Fruit fly (Drosophila melanogaster) whole organism, embryonic: ENCODE data around the gene CG43333.

Experiments used
- CG10147 ChIP-seq: fragments of 200-800 bp; sonication (Bioruptor generic); optimal IDR thresholded peaks from 2 replicates; lab custom pipeline; 2019; ENCODE audit warnings: missing biosample characterization, mild to moderate bottlenecking, missing genetic modification characterization, moderate library complexity
- CG10543 ChIP-seq: fragments of 200-800 bp; sonication (Bioruptor generic); optimal IDR thresholded peaks from 3 replicates; lab custom pipeline; 2017; ENCODE audit warnings: missing biosample characterization, mild to moderate bottlenecking, missing genetic modification characterization, moderate library complexity
- CG10654 ChIP-seq: fragments of 200-800 bp; sonication (Bioruptor generic); optimal IDR thresholded peaks from 2 replicates; lab custom pipeline; 2016; ENCODE audit warnings: missing biosample characterization, missing genetic modification characterization
- CG11398 ChIP-seq: fragments of 200-800 bp; sonication (Bioruptor generic); optimal IDR thresholded peaks from 2 replicates; lab custom pipeline; 2016; ENCODE audit warnings: missing biosample characterization, missing genetic modification characterization
- CG11696 ChIP-seq: fragments of 200-800 bp; sonication (Bioruptor generic); IDR thresholded peaks from 2 replicates; pipeline ENCODE4 v1.3.6; 2022; ENCODE audit warnings: missing biosample characterization, missing genetic modification characterization
- CG13894 ChIP-seq: fragments of 200-800 bp; sonication (Bioruptor generic); optimal IDR thresholded peaks from 3 replicates; lab custom pipeline; 2018; ENCODE audit warnings: missing biosample characterization, mild to moderate bottlenecking, missing genetic modification characterization, moderate library complexity
- CG2120 ChIP-seq: fragments of 200-800 bp; sonication (Bioruptor generic); optimal IDR thresholded peaks from 3 replicates; lab custom pipeline; 2016; ENCODE audit warnings: missing biosample characterization, missing genetic modification characterization
- CG30020 ChIP-seq: fragments of 200-800 bp; optimal IDR thresholded peaks from 2 replicates; lab custom pipeline; 2019; ENCODE audit warnings: missing biosample characterization, mild to moderate bottlenecking, missing genetic modification characterization, moderate library complexity
- CG31441 ChIP-seq: fragments of 200-800 bp; sonication (Bioruptor generic); IDR thresholded peaks from 2 replicates; pipeline ENCODE4 v1.3.6; 2022; ENCODE audit warnings: missing biosample characterization, missing genetic modification characterization
- CG32532 ChIP-seq: fragments of 200-800 bp; sonication (Bioruptor generic); IDR thresholded peaks from 2 replicates; pipeline ENCODE4 v1.3.6; 2022; ENCODE audit warnings: missing biosample characterization, missing genetic modification characterization
- CG3281 ChIP-seq: fragments of 200-800 bp; sonication (Bioruptor generic); optimal IDR thresholded peaks from 3 replicates; lab custom pipeline; 2017; ENCODE audit warnings: missing biosample characterization, mild to moderate bottlenecking, missing genetic modification characterization
- CG4360 ChIP-seq: fragments of 200-800 bp; sonication (Bioruptor generic); IDR thresholded peaks from 2 replicates; pipeline ENCODE4 v1.3.6; 2022; ENCODE audit warnings: missing biosample characterization, missing genetic modification characterization
- CG4617 ChIP-seq: fragments of 200-800 bp; sonication (Bioruptor generic); optimal IDR thresholded peaks from 3 replicates; lab custom pipeline; 2016; ENCODE audit warnings: missing biosample characterization, missing genetic modification characterization, borderline replicate concordance
- CG6683 ChIP-seq: fragments of 200-800 bp; sonication (Bioruptor generic); optimal IDR thresholded peaks from 2 replicates; lab custom pipeline; 2017; ENCODE audit warnings: missing biosample characterization, mild to moderate bottlenecking, missing genetic modification characterization, missing genetic modification reagents
- CG7372 ChIP-seq: fragments of 200-800 bp; sonication (Bioruptor generic); IDR thresholded peaks from 2 replicates; pipeline ENCODE4 v1.3.6; 2022; ENCODE audit warnings: missing biosample characterization, missing genetic modification characterization
- CG7556 ChIP-seq: fragments of 200-800 bp; sonication (Bioruptor generic); optimal IDR thresholded peaks from 2 replicates; lab custom pipeline; 2017; ENCODE audit warnings: missing biosample characterization, mild to moderate bottlenecking, missing genetic modification characterization
- CG9215 ChIP-seq: fragments of 200-800 bp; sonication (Bioruptor generic); IDR thresholded peaks from 2 replicates; pipeline ENCODE4 v1.3.6; 2022; ENCODE audit warnings: missing biosample characterization, missing genetic modification characterization
- CG9437 ChIP-seq: fragments of 200-800 bp; sonication (Bioruptor generic); optimal IDR thresholded peaks from 2 replicates; lab custom pipeline; 2018; ENCODE audit warnings: missing biosample characterization, mild to moderate bottlenecking, missing genetic modification characterization
- Ets65A ChIP-seq: fragments of 200-800 bp; sonication (Bioruptor generic); peaks from one replicate; lab custom pipeline; 2016; ENCODE audit warnings: missing biosample characterization, missing genetic modification characterization
- Fer3 ChIP-seq: fragments of 200-800 bp; sonication (Bioruptor generic); optimal IDR thresholded peaks from 2 replicates; lab custom pipeline; 2018; ENCODE audit warnings: missing biosample characterization, mild to moderate bottlenecking, missing genetic modification characterization, moderate library complexity
- Hr39 ChIP-seq: fragments of >200 bp; optimal IDR thresholded peaks from 2 replicates; lab custom pipeline; 2017
- Meics ChIP-seq: fragments of 200-800 bp; sonication (Bioruptor generic); optimal IDR thresholded peaks from 2 replicates; lab custom pipeline; 2017; ENCODE audit warnings: missing biosample characterization, mild to moderate bottlenecking, missing genetic modification characterization
- NfI ChIP-seq: fragments of 200-800 bp; sonication (Bioruptor generic); optimal IDR thresholded peaks from 3 replicates; lab custom pipeline; 2018; ENCODE audit warnings: missing biosample characterization, mild to moderate bottlenecking, missing genetic modification characterization, moderate library complexity
- Pdp1 ChIP-seq, 2 experiments: fragments of 200-800 bp; sonication (Bioruptor generic); optimal IDR thresholded peaks; 3 replicates each; lab custom pipeline; 2016; ENCODE audit warnings: missing biosample characterization in 2 of 2, missing genetic modification characterization in 2 of 2, mild to moderate bottlenecking in 1 of 2, moderate library complexity in 1 of 2
- Ptx1 ChIP-seq: fragments of 200-800 bp; sonication (Bioruptor generic); IDR thresholded peaks from 2 replicates; pipeline ENCODE4 v1.3.6; 2022; ENCODE audit warnings: missing biosample characterization, missing genetic modification characterization
- abd-A ChIP-seq: fragments of 200-800 bp; sonication (Bioruptor generic); optimal IDR thresholded peaks from 3 replicates; lab custom pipeline; 2019; ENCODE audit warnings: missing biosample characterization, mild to moderate bottlenecking, missing genetic modification characterization, moderate library complexity
- cas ChIP-seq: fragments of 200-800 bp; sonication (Bioruptor generic); IDR thresholded peaks from 2 replicates; pipeline ENCODE4 v1.3.6; 2022; ENCODE audit warnings: missing biosample characterization, missing genetic modification characterization
- ci ChIP-seq: fragments of 200-800 bp; sonication (Bioruptor generic); IDR thresholded peaks from 3 replicates; pipeline ENCODE4 v1.3.6; 2022; ENCODE audit warnings: missing biosample characterization, missing genetic modification characterization
- danr ChIP-seq: fragments of 200-800 bp; sonication (Bioruptor generic); IDR thresholded peaks from 2 replicates; pipeline ENCODE4 v1.3.6; 2022; ENCODE audit warnings: missing biosample characterization, missing genetic modification characterization
- dpn ChIP-seq, 2 experiments: fragments of 200-800 bp; sonication (Bioruptor generic); optimal IDR thresholded peaks; 3 replicates each; lab custom pipeline; 2016; ENCODE audit warnings: missing biosample characterization in 2 of 2, missing genetic modification characterization in 2 of 2
- ewg ChIP-seq: fragments of 200-800 bp; sonication (Bioruptor generic); optimal IDR thresholded peaks from 3 replicates; lab custom pipeline; 2017; ENCODE audit warnings: mild to moderate bottlenecking, missing biosample characterization, missing genetic modification reagents, missing genetic modification characterization
- gcm ChIP-seq: fragments of 200-800 bp; sonication (Bioruptor generic); optimal IDR thresholded peaks from 2 replicates; lab custom pipeline; 2019; ENCODE audit warnings: missing biosample characterization, mild to moderate bottlenecking, missing genetic modification characterization, moderate library complexity
- hth ChIP-seq: fragments of >200 bp; optimal IDR thresholded peaks from 2 replicates; lab custom pipeline; 2017; ENCODE audit warnings: inconsistent platforms
- jigr1 ChIP-seq: fragments of 200-800 bp; sonication (Bioruptor generic); IDR thresholded peaks from 3 replicates; pipeline ENCODE4 v1.3.6; 2022; ENCODE audit warnings: missing biosample characterization, missing genetic modification characterization
- lab ChIP-seq: fragments of 200-800 bp; sonication (Bioruptor generic); optimal IDR thresholded peaks from 3 replicates; lab custom pipeline; 2017; ENCODE audit warnings: missing biosample characterization, missing genetic modification characterization, mild to moderate bottlenecking, moderate library complexity, missing genetic modification reagents
- lilli ChIP-seq: fragments of 200-800 bp; sonication (Bioruptor generic); optimal IDR thresholded peaks from 3 replicates; lab custom pipeline; 2016; ENCODE audit warnings: missing biosample characterization, missing genetic modification characterization
- maf-S ChIP-seq: fragments of 200-800 bp; sonication (Bioruptor generic); optimal IDR thresholded peaks from 2 replicates; lab custom pipeline; 2016; ENCODE audit warnings: missing biosample characterization, missing genetic modification characterization
- onecut ChIP-seq: fragments of 200-800 bp; sonication (Bioruptor generic); IDR thresholded peaks from 2 replicates; pipeline ENCODE4 v1.3.6; 2022; ENCODE audit warnings: missing biosample characterization, missing genetic modification characterization
- pum ChIP-seq: fragments of 200-800 bp; sonication (Bioruptor generic); optimal IDR thresholded peaks from 2 replicates; lab custom pipeline; 2016; ENCODE audit warnings: missing biosample characterization, missing genetic modification characterization
- rib ChIP-seq: fragments of 200-800 bp; sonication (Bioruptor generic); IDR thresholded peaks from 2 replicates; pipeline ENCODE4 v1.3.6; 2022; ENCODE audit warnings: missing biosample characterization, missing genetic modification characterization
- ro ChIP-seq: fragments of 200-800 bp; sonication (Bioruptor generic); IDR thresholded peaks from 2 replicates; pipeline ENCODE4 v1.3.6; 2022; ENCODE audit warnings: missing biosample characterization, missing genetic modification characterization
- row ChIP-seq: fragments of 200-800 bp; sonication (Bioruptor generic); IDR thresholded peaks from 3 replicates; pipeline ENCODE4 v1.3.6; 2022; ENCODE audit warnings: missing biosample characterization, missing genetic modification characterization
- schlank ChIP-seq: fragments of 200-800 bp; sonication (Bioruptor generic); optimal IDR thresholded peaks from 2 replicates; lab custom pipeline; 2018; ENCODE audit warnings: missing biosample characterization, mild to moderate bottlenecking, missing genetic modification characterization
- scrt ChIP-seq: fragments of 200-800 bp; sonication (Bioruptor generic); optimal IDR thresholded peaks from 2 replicates; lab custom pipeline; 2018; ENCODE audit warnings: missing biosample characterization, mild to moderate bottlenecking, missing genetic modification characterization, moderate library complexity
- slou ChIP-seq: fragments of 200-800 bp; sonication (Bioruptor generic); optimal IDR thresholded peaks from 3 replicates; lab custom pipeline; 2016; ENCODE audit warnings: missing biosample characterization, missing genetic modification characterization
- sqz ChIP-seq: fragments of 200-800 bp; sonication (Bioruptor generic); optimal IDR thresholded peaks from 3 replicates; lab custom pipeline; 2018; ENCODE audit warnings: missing biosample characterization, mild to moderate bottlenecking, missing genetic modification characterization
- tio ChIP-seq: fragments of 200-800 bp; sonication (Bioruptor generic); optimal IDR thresholded peaks from 2 replicates; lab custom pipeline; 2017; ENCODE audit warnings: missing biosample characterization, missing genetic modification characterization, inconsistent platforms
- twi ChIP-seq: fragments of 200-800 bp; optimal IDR thresholded peaks from 2 replicates; lab custom pipeline; 2019; ENCODE audit warnings: missing biosample characterization, mild to moderate bottlenecking, missing genetic modification characterization, moderate library complexity

CG43333 gene

DNA sequence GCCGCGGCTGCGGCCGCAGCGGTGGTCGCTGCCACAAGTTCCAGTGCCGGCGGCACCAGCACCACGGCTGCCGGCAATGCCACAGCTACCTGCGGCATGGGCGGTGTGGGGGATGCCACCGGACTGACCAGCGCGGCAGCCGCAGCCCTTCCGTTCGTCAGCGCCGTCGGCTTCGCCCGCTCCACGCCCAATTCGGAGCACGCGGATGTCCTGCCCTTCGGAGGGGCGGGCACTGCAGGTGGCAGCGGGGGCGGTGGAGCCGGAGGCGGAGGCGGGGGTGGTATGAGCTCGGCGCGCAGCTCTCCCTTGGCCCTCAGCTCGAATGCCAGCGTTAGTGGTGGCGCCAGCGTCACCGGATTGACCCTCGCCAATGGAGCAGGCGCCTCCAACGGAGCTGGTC is 22.5 kb downstream of the CG43333 start:
- no peak for TF ChIP-seq CG11398 (GFP tag; lab: Kevin White, UChicago)
- peak; percentile 51 for TF ChIP-seq Hr39 (lab: Kevin White, UChicago)
- no peak for TF ChIP-seq Meics (GFP tag; lab: Kevin White, UChicago)
- TF ChIP-seq CG9215, result 0 out of 2 replicates have a peak, but pooled peaks have one; percentile 15
- TF ChIP-seq dpn (GFP tag; optimal IDR thresholded peaks at IDR 0.05; lab: Kevin White, UChicago), result no peak
- no peak for TF ChIP-seq Pdp1 (GFP tag; optimal IDR thresholded peaks at IDR 0.05; lab: Kevin White, UChicago)
- TF ChIP-seq cas (GFP tag; lab: Robert Waterston, UW), result no peak
- peak; percentile 8 for TF ChIP-seq Ets65A (GFP tag; lab: Kevin White, UChicago)

DNA sequence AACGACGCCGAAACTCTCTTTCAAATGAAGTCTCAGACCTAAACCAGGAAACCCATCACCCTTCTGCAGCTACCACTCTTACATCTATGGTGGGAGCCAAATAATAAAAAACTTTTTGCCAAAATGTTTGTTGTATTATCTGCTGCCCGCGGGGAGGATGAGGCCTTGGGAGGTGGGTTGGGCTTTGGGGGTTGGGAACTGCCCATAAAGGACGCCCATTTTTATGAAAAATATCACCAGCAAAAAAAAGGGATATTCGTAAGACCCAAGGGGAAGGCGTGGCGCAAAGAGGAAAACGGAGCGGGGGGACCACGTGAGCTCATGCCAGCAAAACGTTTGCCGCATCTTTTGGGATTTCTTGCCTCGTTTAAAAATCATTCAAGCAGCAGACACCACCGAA is 34.1 kb downstream of the CG43333 start:
- TF ChIP-seq hth, result no peak
- TF ChIP-seq abd-A (tag; lab: Kevin White, UChicago), result peak; percentile 83
- TF ChIP-seq CG7372 (GFP tag; lab: Robert Waterston, UW), result no peak
- TF ChIP-seq rib (GFP tag; lab: Robert Waterston, UW), result no peak
- TF ChIP-seq CG13894 (tag; lab: Kevin White, UChicago), result peak; percentile 60
- no peak for TF ChIP-seq CG30020 (tag; lab: Kevin White, UChicago)
- TF ChIP-seq schlank (tag; lab: Kevin White, UChicago), result no peak
- peak; percentile 56 for TF ChIP-seq sqz (GFP tag; lab: Kevin White, UChicago)
- TF ChIP-seq scrt (GFP tag; lab: Kevin White, UChicago), result no peak
- 0 out of 2 replicates have a peak, but pooled peaks have one; percentile 5 for TF ChIP-seq CG4360 (GFP tag; lab: Robert Waterston, UW)

DNA sequence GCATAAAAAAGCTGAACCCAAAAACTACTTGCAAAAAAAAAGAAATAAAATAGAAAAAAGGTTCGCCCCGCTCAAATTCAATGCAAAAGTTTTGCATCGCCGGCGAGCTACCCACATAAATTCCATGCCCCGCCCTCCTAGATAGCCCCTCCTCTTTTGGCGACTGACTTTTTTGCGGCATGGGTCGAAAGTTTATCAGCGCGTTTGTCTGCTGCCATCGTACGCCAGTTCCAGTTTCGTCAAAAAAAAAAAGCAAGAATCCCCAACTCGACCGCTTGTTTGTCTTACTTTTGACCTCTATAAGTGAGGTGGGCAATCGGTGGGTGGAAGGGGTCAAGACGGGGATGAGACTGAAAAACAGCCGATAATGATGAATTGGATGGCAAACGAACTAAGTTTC is 37.6 kb downstream of the CG43333 start:
- no peak for TF ChIP-seq onecut (GFP tag; lab: Robert Waterston, UW)
- no peak for TF ChIP-seq CG9437
- TF ChIP-seq tio (GFP tag; lab: Kevin White, UChicago), result no peak
- no peak for TF ChIP-seq lilli (GFP tag; lab: Kevin White, UChicago)
- TF ChIP-seq, all 482 proteins: peak for 0

DNA sequence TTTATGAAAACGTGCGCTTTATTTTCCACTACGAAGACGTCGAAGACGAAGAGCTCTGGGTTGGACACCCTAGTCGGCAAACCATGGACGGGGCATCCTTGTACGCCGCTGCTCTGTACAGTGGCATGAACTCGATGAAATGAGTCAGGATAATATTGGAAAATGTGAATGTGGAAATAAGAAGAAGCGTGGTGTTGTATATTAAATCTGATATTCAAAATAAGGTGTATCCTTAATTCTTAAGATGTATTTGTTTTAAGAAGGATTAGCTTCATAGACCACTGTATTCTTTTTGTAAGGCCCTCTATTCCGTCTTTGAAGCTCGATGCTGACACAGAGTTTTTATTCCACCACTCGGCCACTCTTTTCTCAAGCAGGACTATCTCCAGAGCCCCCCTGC is 39.2 kb downstream of the CG43333 start:
- TF ChIP-seq pum (GFP tag; lab: Kevin White, UChicago) (peak; percentile 14), Fer3 (tag; lab: Kevin White, UChicago) (peak; percentile 56), Ptx1 (GFP tag; lab: Robert Waterston, UW) (peak; percentile 51), NfI (GFP tag; lab: Kevin White, UChicago) (peak; percentile 24), CG4617 (GFP tag; lab: Kevin White, UChicago) (no peak), CG7556 (peak; percentile 69), gcm (GFP tag; lab: Kevin White, UChicago) (no peak), row (GFP tag; lab: Robert Waterston, UW) (peak; percentile 67), CG3281 (GFP tag; lab: Kevin White, UChicago) (peak; percentile 62), maf-S (GFP tag; lab: Kevin White, UChicago) (no peak), CG10147 (GFP tag; lab: Kevin White, UChicago) (no peak), CG10543 (GFP tag; lab: Kevin White, UChicago) (no peak), CG2120 (GFP tag; lab: Kevin White, UChicago) (peak; percentile 68), jigr1 (GFP tag; lab: Robert Waterston, UW) (no peak), ro (GFP tag; lab: Robert Waterston, UW) (no peak), twi (tag; lab: Kevin White, UChicago) (no peak), CG32532 (peak; percentile 53; the same call in 1 of the 2 replicates), lab (GFP tag; lab: Kevin White, UChicago) (peak; percentile 76), ci (GFP tag; lab: Robert Waterston, UW) (peak; percentile 54; the same call in 1 of the 3 replicates), ewg (no peak), CG6683 (GFP tag; lab: Kevin White, UChicago) (peak; percentile 24), danr (0 out of 2 replicates have a peak, but pooled peaks have one; percentile 21), CG31441 (peak; percentile 44; the same call in 1 of the 2 replicates), slou (no peak), CG11696 (0 out of 2 replicates have a peak, but pooled peaks have one; percentile 15), CG10654 (GFP tag; lab: Kevin White, UChicago) (no peak)
